Worm (Caenorhabditis elegans) whole organism, young adult: ENCODE data around the gene Y102E9.5.

ENCODE experiments used
- B0019.2 ChIP-seq: fragments of 200-800 bp; sonication (Bioruptor generic); conservative IDR thresholded peaks from 2 replicates; pipeline ENCODE4 v1.3.6; 2022; ENCODE audit warnings: missing genetic modification reagents, missing genetic modification characterization, missing compliant biosample characterization
- F22D6.2 ChIP-seq: sonication (generic microtip); optimal IDR thresholded peaks from 2 replicates; lab custom pipeline; 2016; ENCODE audit warnings: mild to moderate bottlenecking, missing genetic modification characterization, missing compliant biosample characterization
- F49E8.2 ChIP-seq: sonication (generic microtip); optimal IDR thresholded peaks from 3 replicates; lab custom pipeline; 2017; ENCODE audit warnings: missing genetic modification characterization, mild to moderate bottlenecking, missing compliant biosample characterization, antibody characterized with exemption, moderate library complexity; ENCODE audit not compliant: insufficient read depth
- F57C9.4 ChIP-seq: sonication (generic microtip); optimal IDR thresholded peaks from 2 replicates; lab custom pipeline; 2017; ENCODE audit warnings: mild to moderate bottlenecking, missing genetic modification characterization, missing compliant biosample characterization
- K12H6.12 ChIP-seq: fragments of 200-800 bp; sonication (Bioruptor generic); optimal IDR thresholded peaks from 2 replicates; lab custom pipeline; 2018; ENCODE audit warnings: mild to moderate bottlenecking, missing genetic modification characterization, missing compliant biosample characterization
- T07F8.4 ChIP-seq: sonication (generic microtip); optimal IDR thresholded peaks from 2 replicates; lab custom pipeline; 2016; ENCODE audit warnings: mild to moderate bottlenecking, missing genetic modification characterization, moderate library complexity, missing compliant biosample characterization
- Y79H2A.3 ChIP-seq: fragments of 200-800 bp; sonication (Bioruptor generic); conservative IDR thresholded peaks from 2 replicates; pipeline ENCODE4 v1.3.6; 2022; ENCODE audit warnings: missing genetic modification reagents, missing genetic modification characterization, missing compliant biosample characterization
- Y95B8A.8 ChIP-seq: fragments of 200-800 bp; sonication (Bioruptor generic); IDR thresholded peaks from 2 replicates; pipeline ENCODE4 v1.3.6; 2022; ENCODE audit warnings: missing genetic modification reagents, missing genetic modification characterization, missing compliant biosample characterization
- atf-7 ChIP-seq: sonication (generic microtip); optimal IDR thresholded peaks from 2 replicates; lab custom pipeline; 2017; ENCODE audit warnings: mild to moderate bottlenecking, missing genetic modification characterization, missing compliant biosample characterization
- attf-3 ChIP-seq: fragments of 200-800 bp; sonication (Bioruptor generic); conservative IDR thresholded peaks from 2 replicates; pipeline ENCODE4 v1.3.6; 2022; ENCODE audit warnings: missing genetic modification reagents, missing genetic modification characterization, missing compliant biosample characterization
- attf-5 ChIP-seq: fragments of 200-800 bp; sonication (Bioruptor generic); optimal IDR thresholded peaks from 2 replicates; lab custom pipeline; 2018; ENCODE audit warnings: mild to moderate bottlenecking, missing genetic modification characterization, missing compliant biosample characterization
- bed-2 ChIP-seq: fragments of 200-800 bp; sonication (Bioruptor generic); IDR thresholded peaks from 2 replicates; pipeline ENCODE4 v1.3.6; 2022; ENCODE audit warnings: missing genetic modification reagents, missing genetic modification characterization, missing compliant biosample characterization
- cebp-2 ChIP-seq: fragments of 200-800 bp; sonication (Bioruptor generic); IDR thresholded peaks from 2 replicates; pipeline ENCODE4 v1.3.6; 2022; ENCODE audit warnings: missing genetic modification characterization, missing compliant biosample characterization
- ceh-27 ChIP-seq: fragments of 200-800 bp; sonication (Bioruptor generic); optimal IDR thresholded peaks from 2 replicates; lab custom pipeline; 2018; ENCODE audit warnings: mild to moderate bottlenecking, missing genetic modification characterization, moderate library complexity, missing compliant biosample characterization
- dox-1 ChIP-seq: fragments of 200-800 bp; sonication (Bioruptor generic); IDR thresholded peaks from 2 replicates; pipeline ENCODE4 v1.3.6; 2022; ENCODE audit warnings: missing genetic modification reagents, missing genetic modification characterization, missing compliant biosample characterization
- dpff-1 ChIP-seq: sonication (generic microtip); optimal IDR thresholded peaks from 2 replicates; lab custom pipeline; 2017; ENCODE audit warnings: mild to moderate bottlenecking, missing genetic modification characterization, missing compliant biosample characterization
- dpl-1 ChIP-seq: fragments of 150-350 bp; optimal IDR thresholded peaks from 2 replicates; lab custom pipeline; 2014; ENCODE audit warnings: missing biosample characterization, missing genetic modification reagents, missing genetic modification characterization
- efl-1 ChIP-seq: fragments of 150-350 bp; optimal IDR thresholded peaks from 2 replicates; lab custom pipeline; 2014; ENCODE audit warnings: missing biosample characterization, missing genetic modification reagents, missing genetic modification characterization
- gei-17 ChIP-seq: fragments of 200-800 bp; sonication (Bioruptor generic); optimal IDR thresholded peaks from 2 replicates; lab custom pipeline; 2018; ENCODE audit warnings: mild to moderate bottlenecking, missing genetic modification characterization, missing compliant biosample characterization
- him-1 ChIP-seq: sonication (generic microtip); optimal IDR thresholded peaks from 2 replicates; lab custom pipeline; 2016; ENCODE audit warnings: missing genotype, missing genetic modification reagents, missing genetic modification characterization, missing compliant biosample characterization
- hlh-12 ChIP-seq: sonication (generic microtip); optimal IDR thresholded peaks from 2 replicates; lab custom pipeline; 2016; ENCODE audit warnings: missing genetic modification characterization, missing compliant biosample characterization
- hmg-1.2 ChIP-seq: fragments of 200-800 bp; sonication (Bioruptor generic); IDR thresholded peaks from 2 replicates; pipeline ENCODE4 v1.3.6; 2022; ENCODE audit warnings: missing genetic modification reagents, missing genetic modification characterization, missing compliant biosample characterization
- hmg-20 ChIP-seq: fragments of 200-800 bp; sonication (Bioruptor generic); IDR thresholded peaks from 2 replicates; pipeline ENCODE4 v1.3.6; 2022; ENCODE audit warnings: missing genetic modification reagents, missing genetic modification characterization, missing compliant biosample characterization
- lag-1 ChIP-seq: fragments of 200-800 bp; sonication (Bioruptor generic); IDR thresholded peaks from 2 replicates; pipeline ENCODE4 v1.3.6; 2022; ENCODE audit warnings: missing genetic modification reagents, missing genetic modification characterization, missing compliant biosample characterization
- lin-35 ChIP-seq, 3 experiments: fragments of 150-350 bp in 2 of 3; sonication (generic microtip) in 1 of 3; optimal IDR thresholded peaks; 2 replicates each; lab custom pipeline; 2014 to 2018; ENCODE audit warnings: missing biosample characterization in 3 of 3, missing genetic modification characterization in 3 of 3, missing genetic modification reagents in 3 of 3
- lsy-27 ChIP-seq: sonication (generic microtip); optimal IDR thresholded peaks from 2 replicates; lab custom pipeline; 2017; ENCODE audit warnings: missing genetic modification characterization, mild to moderate bottlenecking, missing compliant biosample characterization, antibody characterized with exemption, missing genotype, borderline replicate concordance; ENCODE audit not compliant: insufficient read depth
- madf-10 ChIP-seq: sonication (generic microtip); optimal IDR thresholded peaks from 2 replicates; lab custom pipeline; 2016; ENCODE audit warnings: mild to moderate bottlenecking, missing genetic modification characterization, missing compliant biosample characterization
- madf-3 ChIP-seq: fragments of 200-800 bp; sonication (Bioruptor generic); IDR thresholded peaks from 2 replicates; pipeline ENCODE4 v1.3.6; 2022; ENCODE audit warnings: missing genetic modification reagents, missing genetic modification characterization, missing compliant biosample characterization
- mcd-1 ChIP-seq: fragments of 200-800 bp; sonication (Bioruptor generic); IDR thresholded peaks from 2 replicates; pipeline ENCODE4 v1.3.6; 2022; ENCODE audit warnings: missing genetic modification reagents, missing genetic modification characterization, missing compliant biosample characterization
- mel-28 ChIP-seq: sonication (generic microtip); optimal IDR thresholded peaks from 2 replicates; lab custom pipeline; 2016; ENCODE audit warnings: borderline replicate concordance, mild to moderate bottlenecking, missing genetic modification characterization, missing compliant biosample characterization
- nfya-1 ChIP-seq: sonication (generic microtip); optimal IDR thresholded peaks from 2 replicates; lab custom pipeline; 2017; ENCODE audit warnings: antibody characterized with exemption, missing compliant biosample characterization, missing genetic modification characterization, borderline replicate concordance; ENCODE audit not compliant: insufficient read depth
- nhr-27 ChIP-seq: fragments of 200-800 bp; sonication (Bioruptor generic); optimal IDR thresholded peaks from 2 replicates; lab custom pipeline; 2018; ENCODE audit warnings: mild to moderate bottlenecking, missing genetic modification characterization, moderate library complexity, missing compliant biosample characterization
- rcor-1 ChIP-seq: fragments of 200-800 bp; sonication (Bioruptor generic); IDR thresholded peaks from 2 replicates; pipeline ENCODE4 v1.3.6; 2022; ENCODE audit warnings: missing genetic modification reagents, missing genetic modification characterization, missing compliant biosample characterization
- rpc-1 ChIP-seq, 2 experiments: fragments of 150-350 bp in 1 of 2; sonication (generic microtip) in 1 of 2; optimal IDR thresholded peaks; 2 replicates each; lab custom pipeline; 2014 to 2018; ENCODE audit warnings: missing biosample characterization in 1 of 2, missing genetic modification characterization in 1 of 2, missing genetic modification reagents in 1 of 2, missing genotype in 1 of 2
- sdz-38 ChIP-seq: sonication (generic microtip); optimal IDR thresholded peaks from 2 replicates; lab custom pipeline; 2016; ENCODE audit warnings: missing genotype, missing genetic modification characterization, missing compliant biosample characterization
- somi-1 ChIP-seq: fragments of 200-800 bp; sonication (Bioruptor generic); optimal IDR thresholded peaks from 2 replicates; lab custom pipeline; 2018; ENCODE audit warnings: mild to moderate bottlenecking, missing genetic modification characterization, missing compliant biosample characterization
- tbp1 ChIP-seq: fragments of 200-800 bp; sonication (Bioruptor generic); optimal IDR thresholded peaks from 2 replicates; lab custom pipeline; 2018; ENCODE audit warnings: mild to moderate bottlenecking, missing genetic modification characterization, missing compliant biosample characterization
- tbx-9 ChIP-seq: sonication (generic microtip); optimal IDR thresholded peaks from 2 replicates; lab custom pipeline; 2016; ENCODE audit warnings: borderline replicate concordance, missing genetic modification characterization, inconsistent platforms, missing compliant biosample characterization
- unc-62 ChIP-seq: fragments of 150-350 bp; optimal IDR thresholded peaks from 2 replicates; lab custom pipeline; 2014; ENCODE audit warnings: missing biosample characterization, missing genetic modification reagents, missing genetic modification characterization
- zfh-2 ChIP-seq: fragments of 200-800 bp; sonication (Bioruptor generic); conservative IDR thresholded peaks from 2 replicates; pipeline ENCODE4 v1.3.6; 2022; ENCODE audit warnings: missing genetic modification reagents, missing genetic modification characterization, missing compliant biosample characterization
- zim-3 ChIP-seq: sonication (generic microtip); optimal IDR thresholded peaks from 2 replicates; lab custom pipeline; 2017; ENCODE audit warnings: mild to moderate bottlenecking, missing genetic modification characterization, moderate library complexity, missing compliant biosample characterization
- ztf-18 ChIP-seq: sonication (generic microtip); optimal IDR thresholded peaks from 2 replicates; lab custom pipeline; 2016; ENCODE audit warnings: missing genotype, mild to moderate bottlenecking, missing genetic modification characterization, missing compliant biosample characterization
- ztf-26 ChIP-seq: sonication (generic microtip); optimal IDR thresholded peaks from 2 replicates; lab custom pipeline; 2017; ENCODE audit warnings: missing genetic modification characterization, missing compliant biosample characterization
- ztf-3 ChIP-seq: fragments of 200-800 bp; sonication (Bioruptor generic); optimal IDR thresholded peaks from 2 replicates; lab custom pipeline; 2018; ENCODE audit warnings: mild to moderate bottlenecking, missing genetic modification characterization, missing compliant biosample characterization
- ztf-6 ChIP-seq: fragments of 200-800 bp; sonication (Bioruptor generic); IDR thresholded peaks from 2 replicates; pipeline ENCODE4 v1.3.6; 2022; ENCODE audit warnings: missing genetic modification reagents, missing genetic modification characterization, missing compliant biosample characterization

Gene Y102E9.5

DNA sequence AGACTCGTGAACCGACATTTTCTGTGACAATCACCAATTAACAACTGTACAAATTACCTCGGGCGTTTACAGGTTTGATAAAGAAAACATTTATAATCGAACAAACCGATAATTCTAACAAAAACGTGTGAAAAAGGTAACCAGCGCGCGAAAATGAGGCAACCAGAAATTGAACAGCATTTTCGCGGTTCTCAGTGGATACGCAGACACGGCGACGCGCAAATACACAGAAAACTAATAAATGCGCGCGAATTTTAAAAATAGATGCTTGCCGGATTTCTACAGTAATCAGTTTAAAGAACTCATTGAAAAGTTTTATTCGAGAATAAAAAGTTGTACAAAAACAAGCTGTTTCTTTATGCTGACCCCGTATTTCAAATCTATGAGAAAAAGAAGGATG is 20.1 kb downstream of the Y102E9.5 start, which contains the start of gene isw-1 (continued):
- TF ChIP-seq rcor-1 (GFP tag; lab: Robert Waterston, UW) (peak; percentile 24; the same call in 1 of the 2 replicates), ztf-18 (peak; percentile 8)

DNA sequence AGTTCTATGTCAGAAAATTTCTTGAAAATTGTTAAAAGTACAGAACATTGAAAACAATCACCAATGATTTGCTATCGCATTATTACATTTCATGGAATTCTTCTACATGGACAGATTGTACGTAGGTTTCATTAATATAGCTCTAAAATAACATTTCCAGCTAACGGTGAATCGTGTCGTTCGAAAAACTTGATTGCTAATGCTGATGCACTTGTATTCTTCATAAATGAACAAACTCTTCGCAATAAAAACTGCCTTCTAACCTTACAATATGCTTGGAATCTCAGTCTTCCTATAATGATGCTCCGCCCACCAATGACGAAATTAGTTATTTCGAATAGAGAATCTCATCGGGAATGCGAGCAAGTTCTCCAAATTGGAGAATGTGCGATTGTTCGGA is 24.6 kb downstream of the Y102E9.5 start, which contains the start of gene F37A4.6:
Gene F37A4.6 (plus strand): TSS at position 301 of the 400 bp plus-strand sequence.
- TF ChIP-seq ztf-3 (GFP tag; lab: Kevin White, UChicago) (no peak), attf-3 (GFP tag; lab: Robert Waterston, UW) (no peak), sdz-38 (tag; lab: Kevin White, UChicago) (no peak), T07F8.4 (tag; lab: Kevin White, UChicago) (no peak), lag-1 (GFP tag; lab: Robert Waterston, UW) (no peak), nfya-1 (tag; lab: Kevin White, UChicago) (no peak), ztf-6 (GFP tag; lab: Robert Waterston, UW) (no peak), K12H6.12 (tag; lab: Kevin White, UChicago) (no peak), F22D6.2 (tag; lab: Kevin White, UChicago) (no peak), bed-2 (no peak), unc-62 (GFP tag; lab: Kevin White, UChicago) (no peak), tbp1 (GFP tag; lab: Kevin White, UChicago) (no peak), somi-1 (GFP tag; lab: Kevin White, UChicago) (no peak), dpff-1 (tag; lab: Kevin White, UChicago) (no peak), lsy-27 (tag; lab: Kevin White, UChicago) (no peak), dox-1 (GFP tag; lab: Robert Waterston, UW) (no peak), F57C9.4 (no peak), mcd-1 (GFP tag; lab: Robert Waterston, UW) (no peak), hmg-20 (no peak), Y79H2A.3 (no peak)
- TF ChIP-seq, all 124 proteins: peak for 0

- TF ChIP-seq efl-1 (GFP tag; lab: Kevin White, UChicago) (no peak), gei-17 (GFP tag; lab: Kevin White, UChicago) (no peak), him-1 (tag; lab: Kevin White, UChicago) (no peak), madf-10 (tag; lab: Kevin White, UChicago) (no peak), cebp-2 (GFP tag; lab: Robert Waterston, UW) (no peak), zfh-2 (GFP tag; lab: Robert Waterston, UW) (no peak), ztf-6 (GFP tag; lab: Robert Waterston, UW) (no peak), lin-35 (GFP tag; optimal IDR thresholded peaks at IDR 0.05; lab: Kevin White, UChicago) (peak in 1 of 3 experiments; percentile 45), nhr-27 (tag; lab: Kevin White, UChicago) (no peak), tbp1 (GFP tag; lab: Kevin White, UChicago) (no peak), B0019.2 (GFP tag; lab: Robert Waterston, UW) (no peak), atf-7 (peak; percentile 6), mel-28 (tag; lab: Kevin White, UChicago) (no peak), K12H6.12 (tag; lab: Kevin White, UChicago) (peak; percentile 23), Y95B8A.8 (GFP tag; lab: Robert Waterston, UW) (no peak), hlh-12 (no peak), madf-3 (GFP tag; lab: Robert Waterston, UW) (peak; percentile 37; the same call in 1 of the 2 replicates), rpc-1 (optimal IDR thresholded peaks at IDR 0.05; lab: Kevin White, UChicago) (no peak), rpc-1 (tag; optimal IDR thresholded peaks at IDR 0.05; lab: Kevin White, UChicago) (no peak), dox-1 (GFP tag; lab: Robert Waterston, UW) (no peak), hmg-1.2 (GFP tag; lab: Robert Waterston, UW) (peak; percentile 31; the same call in 1 of the 2 replicates), dpl-1 (no peak), ceh-27 (peak; percentile 54), F49E8.2 (tag; lab: Kevin White, UChicago) (no peak), ztf-26 (no peak), attf-5 (no peak), zim-3 (tag; lab: Kevin White, UChicago) (no peak), tbx-9 (tag; lab: Kevin White, UChicago) (no peak)
- TF ChIP-seq, all 124 proteins: peak for 6
Measured at ce11 chrIII:6695189-6695588, 34.9 kb downstream of the Y102E9.5 start.
